Worm (Caenorhabditis elegans): Measurements from ENCODE around the gene F21D9.3.

DNA sequence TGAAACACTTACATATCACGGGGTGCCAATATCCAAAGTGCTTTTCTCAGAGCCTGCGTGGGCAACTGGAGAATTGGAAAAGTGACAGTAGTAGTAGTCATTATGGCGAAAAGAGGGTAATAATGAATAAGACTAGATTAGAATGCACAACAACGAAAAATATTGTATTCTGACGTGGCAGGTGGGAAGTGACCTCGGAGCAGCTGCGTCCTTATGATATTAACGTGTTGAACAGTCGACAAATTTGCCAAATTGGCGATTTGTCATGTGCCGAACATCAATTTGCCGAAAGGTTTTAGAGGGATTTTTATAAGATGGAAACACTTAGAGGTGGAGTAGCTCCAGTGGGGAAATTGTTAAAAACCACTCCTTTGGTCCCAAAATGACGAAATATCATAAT is 6.6 kb downstream of the F21D9.3 start, which contains the start of gene str-81:
- no peak for TF ChIP-seq aly-2 (tag; optimal IDR thresholded peaks at IDR 0.05)
- TF ChIP-seq ceh-9 (tag; optimal IDR thresholded peaks at IDR 0.05), result no peak
- no peak for TF ChIP-seq ZK546.5 (tag; optimal IDR thresholded peaks at IDR 0.05)
- no peak for TF ChIP-seq unc-62 (GFP tag; optimal IDR thresholded peaks at IDR 0.05)
- TF ChIP-seq nhr-11 (tag; optimal IDR thresholded peaks at IDR 0.05), result no peak
- TF ChIP-seq jun-1 (tag; optimal IDR thresholded peaks at IDR 0.05), result no peak
